Fruit fly (Drosophila melanogaster): ENCODE data around the gene CG3345.

CG3345 gene

dm6 chr2L:283071-283482, 14.2 kb downstream of the CG3345 start, which contains the start of gene CG11601 (continued):
- TF ChIP-seq bsh (GFP tag; optimal IDR thresholded peaks at IDR 0.05) = peak in 1 of 2 experiments; percentile 39
- no peak for TF ChIP-seq CG17385 (GFP tag; optimal IDR thresholded peaks at IDR 0.05)
- peak; percentile 18 for TF ChIP-seq vfl (GFP tag; optimal IDR thresholded peaks at IDR 0.05)
- TF ChIP-seq pum (GFP tag; optimal IDR thresholded peaks at IDR 0.05) = no peak
- peak; percentile 80 for TF ChIP-seq CTCF (GFP tag; optimal IDR thresholded peaks at IDR 0.05)
- no peak for TF ChIP-seq CG11696 (GFP tag; IDR thresholded peaks at IDR 0.05)
- TF ChIP-seq Blimp-1 (GFP tag; optimal IDR thresholded peaks at IDR 0.05) = no peak
- no peak for TF ChIP-seq HmgD (GFP tag; optimal IDR thresholded peaks at IDR 0.05)
- TF ChIP-seq Trl (optimal IDR thresholded peaks at IDR 0.05) = no peak
- TF ChIP-seq Trl (GFP tag; optimal IDR thresholded peaks at IDR 0.05) = peak; percentile 5
- TF ChIP-seq lab (GFP tag; optimal IDR thresholded peaks at IDR 0.05) = no peak
- no peak for TF ChIP-seq CG17612 (GFP tag; IDR thresholded peaks at IDR 0.05)
- TF ChIP-seq Mrtf (GFP tag; IDR thresholded peaks at IDR 0.05) = no peak
- TF ChIP-seq CG5180 (GFP tag; optimal IDR thresholded peaks at IDR 0.05) = no peak
- peak; percentile 50 for TF ChIP-seq Ptx1 (GFP tag; IDR thresholded peaks at IDR 0.05)
- TF ChIP-seq CG30020 (tag; optimal IDR thresholded peaks at IDR 0.05) = peak; percentile 15
- TF ChIP-seq tx (GFP tag; optimal IDR thresholded peaks at IDR 0.05) = no peak
- no peak for TF ChIP-seq CG8478 (optimal IDR thresholded peaks at IDR 0.05)
- peak; percentile 83 for TF ChIP-seq row (GFP tag; IDR thresholded peaks at IDR 0.05)
- TF ChIP-seq CG4404 (GFP tag; IDR thresholded peaks at IDR 0.05) = no peak
- no peak for TF ChIP-seq CG4328 (GFP tag; optimal IDR thresholded peaks at IDR 0.05)
- peak; percentile 33; the same call in 1 of the 2 replicates for TF ChIP-seq CG10366 (GFP tag; IDR thresholded peaks at IDR 0.05)
- TF ChIP-seq CG18764 (GFP tag; optimal IDR thresholded peaks at IDR 0.05) = peak; percentile 98
- TF ChIP-seq CG4854 (GFP tag; optimal IDR thresholded peaks at IDR 0.05) = no peak
- TF ChIP-seq CG2116 (GFP tag; optimal IDR thresholded peaks at IDR 0.05) = peak; percentile 52
- no peak for TF ChIP-seq prd (optimal IDR thresholded peaks at IDR 0.05)
- TF ChIP-seq prd (GFP tag; IDR thresholded peaks at IDR 0.05) = 0 out of 3 replicates have a peak, but pooled peaks have one; percentile 43
- TF ChIP-seq hkb (optimal IDR thresholded peaks at IDR 0.05) = peak; percentile 55
- TF ChIP-seq hkb (GFP tag; IDR thresholded peaks at IDR 0.05) = no peak
- peak; percentile 36 for TF ChIP-seq CG12391 (tag; optimal IDR thresholded peaks at IDR 0.05)
- TF ChIP-seq CG33557 (GFP tag; optimal IDR thresholded peaks at IDR 0.05) = no peak
- peak; percentile 9 for TF ChIP-seq HHEX (GFP tag; optimal IDR thresholded peaks at IDR 0.05)
- TF ChIP-seq CG34224 (GFP tag; IDR thresholded peaks at IDR 0.05; ENCODE audit: partially characterized antibody) = no peak
- no peak for TF ChIP-seq HLH3B (GFP tag; IDR thresholded peaks at IDR 0.05)
- no peak for TF ChIP-seq CG12071 (GFP tag; optimal IDR thresholded peaks at IDR 0.05)
- no peak for TF ChIP-seq CG2678 (tag; optimal IDR thresholded peaks at IDR 0.05)
- TF ChIP-seq gro (GFP tag; optimal IDR thresholded peaks at IDR 0.05) = peak; percentile 21
- no peak for TF ChIP-seq CG12744 (GFP tag; optimal IDR thresholded peaks at IDR 0.05)
- no peak for TF ChIP-seq D19B (GFP tag; optimal IDR thresholded peaks at IDR 0.05)
- no peak for TF ChIP-seq oc (tag; optimal IDR thresholded peaks at IDR 0.05)
- no peak for TF ChIP-seq CG12155 (GFP tag; optimal IDR thresholded peaks at IDR 0.05)
- no peak for TF ChIP-seq tin (GFP tag; optimal IDR thresholded peaks at IDR 0.05)
- TF ChIP-seq CG16779 (GFP tag; IDR thresholded peaks at IDR 0.05) = no peak
- no peak for TF ChIP-seq Hey (tag; optimal IDR thresholded peaks at IDR 0.05)
- no peak for TF ChIP-seq CG10959 (GFP tag; IDR thresholded peaks at IDR 0.05)
- TF ChIP-seq CG32532 (GFP tag; IDR thresholded peaks at IDR 0.05) = 0 out of 2 replicates have a peak, but pooled peaks have one; percentile 37
- peak; percentile 59 for TF ChIP-seq CG4282 (GFP tag; optimal IDR thresholded peaks at IDR 0.05)
- peak; percentile 25; the same call in 1 of the 2 replicates for TF ChIP-seq hbn (GFP tag; IDR thresholded peaks at IDR 0.05; ENCODE audit: partially characterized antibody)
- no peak for TF ChIP-seq Sox100B (GFP tag; optimal IDR thresholded peaks at IDR 0.05)
- TF ChIP-seq CG6791 (GFP tag; IDR thresholded peaks at IDR 0.05; ENCODE audit: partially characterized antibody) = no peak
- TF ChIP-seq NFAT (GFP tag; IDR thresholded peaks at IDR 0.05) = peak; percentile 63
- TF ChIP-seq sima (GFP tag; optimal IDR thresholded peaks at IDR 0.05) = no peak
- TF ChIP-seq CG15696 (tag; optimal IDR thresholded peaks at IDR 0.05) = no peak
